Fruit fly (Drosophila melanogaster): ENCODE measurements around the gene Gp93.

- TF ChIP-seq pita (GFP tag; optimal IDR thresholded peaks at IDR 0.05) (no peak), tll (GFP tag; optimal IDR thresholded peaks at IDR 0.05) (no peak), wek (GFP tag; optimal IDR thresholded peaks at IDR 0.05) (no peak), HLH4C (GFP tag; IDR thresholded peaks at IDR 0.05; ENCODE audit: partially characterized antibody) (no peak), CG10267 (tag; optimal IDR thresholded peaks at IDR 0.05) (no peak), Tbp (GFP tag; optimal IDR thresholded peaks at IDR 0.05) (no peak)
Measured at dm6 chr3R:27988189-27988588, 39.7 kb downstream of the Gp93 start, which contains the start of gene betaTub97EF.

All from whole organism, embryonic.